Worm (Caenorhabditis elegans): ENCODE data around the gene hizr-1.

ce11 chrX:11270882-11271281 lies 47.2 kb upstream of the hizr-1 start, which contains the start of gene ifa-1:
- TF ChIP-seq sptf-1 (tag; optimal IDR thresholded peaks at IDR 0.05): no peak
- TF ChIP-seq ham-2 (GFP tag; optimal IDR thresholded peaks at IDR 0.05): no peak
- TF ChIP-seq ztf-11 (tag; optimal IDR thresholded peaks at IDR 0.05): no peak
- no peak for TF ChIP-seq elt-1 (tag; optimal IDR thresholded peaks at IDR 0.05; ENCODE audit: borderline replicate concordance, insufficient read depth)
- TF ChIP-seq unc-62 (GFP tag; optimal IDR thresholded peaks at IDR 0.05): no peak
- TF ChIP-seq pha-4 (tag; optimal IDR thresholded peaks at IDR 0.05): no peak
- TF ChIP-seq nhr-76 (tag; optimal IDR thresholded peaks at IDR 0.05): no peak
- TF ChIP-seq unc-120 (tag; optimal IDR thresholded peaks at IDR 0.05; ENCODE audit: poor library complexity, severe bottlenecking): no peak
- TF ChIP-seq mep-1 (tag; optimal IDR thresholded peaks at IDR 0.05): no peak
- no peak for TF ChIP-seq nhr-237 (tag; optimal IDR thresholded peaks at IDR 0.05)

Measured in whole organism, mixed stage, embryonic.